Fruit fly (Drosophila melanogaster): ENCODE results near the gene Orct.

Orct gene

dm6 chr3R:24295556-24296465 lies 19.8 kb downstream of the Orct start (continued):
- TF ChIP-seq H15 (GFP tag; IDR thresholded peaks at IDR 0.05) (peak; percentile 68; the same call in 2 of the 3 replicates), ap (GFP tag; IDR thresholded peaks at IDR 0.05) (peak; percentile 65; the same call in 1 of the 2 replicates), CG2712 (tag; optimal IDR thresholded peaks at IDR 0.05) (peak; percentile 85), CG8944 (GFP tag; optimal IDR thresholded peaks at IDR 0.05) (peak; percentile 56), CG17568 (GFP tag; optimal IDR thresholded peaks at IDR 0.05) (peak; percentile 60), az2 (GFP tag; optimal IDR thresholded peaks at IDR 0.05) (peak; percentile 75), Ets97D (GFP tag; optimal IDR thresholded peaks at IDR 0.05) (no peak), ATbp (GFP tag; optimal IDR thresholded peaks at IDR 0.05) (peak; percentile 65), prd (optimal IDR thresholded peaks at IDR 0.05) (no peak), prd (GFP tag; IDR thresholded peaks at IDR 0.05) (peak; percentile 91), fu2 (GFP tag; optimal IDR thresholded peaks at IDR 0.05) (peak; percentile 54), CG6654 (GFP tag; optimal IDR thresholded peaks at IDR 0.05) (peak; percentile 28), Dad (GFP tag; optimal IDR thresholded peaks at IDR 0.05) (peak; percentile 35), sens (GFP tag) (peak; percentile 96), CG7372 (GFP tag; IDR thresholded peaks at IDR 0.05) (peak; percentile 77), Awh (GFP tag; IDR thresholded peaks at IDR 0.05) (peak; percentile 77), CG9797 (GFP tag; optimal IDR thresholded peaks at IDR 0.05) (no peak), Ssrp (tag; optimal IDR thresholded peaks at IDR 0.05) (peak; percentile 71), CG16863 (GFP tag; optimal IDR thresholded peaks at IDR 0.05) (peak; percentile 33), BtbVII (GFP tag; optimal IDR thresholded peaks at IDR 0.05) (peak; percentile 69), CG11560 (tag; IDR thresholded peaks at IDR 0.05) (0 out of 3 replicates have a peak, but pooled peaks have one; percentile 52), MTF-1 (GFP tag; optimal IDR thresholded peaks at IDR 0.05; ENCODE audit: borderline replicate concordance) (peak; percentile 72), schlank (tag; optimal IDR thresholded peaks at IDR 0.05) (peak; percentile 66), ind (GFP tag; optimal IDR thresholded peaks at IDR 0.05) (peak; percentile 63), NK7.1 (GFP tag; optimal IDR thresholded peaks at IDR 0.05) (peak; percentile 69), nerfin-2 (GFP tag; IDR thresholded peaks at IDR 0.05; ENCODE audit: partially characterized antibody) (no peak), CG2202 (tag; optimal IDR thresholded peaks at IDR 0.05) (peak; percentile 52), Xbp1 (GFP tag; optimal IDR thresholded peaks at IDR 0.05) (peak; percentile 80), odd (GFP tag; optimal IDR thresholded peaks at IDR 0.05) (peak; percentile 66), bab2 (GFP tag; optimal IDR thresholded peaks at IDR 0.05) (peak; percentile 59), Hr3 (GFP tag; optimal IDR thresholded peaks at IDR 0.05) (peak; percentile 73), wor (GFP tag; IDR thresholded peaks at IDR 0.05) (peak; percentile 44; the same call in 1 of the 2 replicates), CG14710 (tag; optimal IDR thresholded peaks at IDR 0.05) (peak; percentile 67), Nf-YA (GFP tag; IDR thresholded peaks at IDR 0.05) (peak; percentile 58), Rx (GFP tag; IDR thresholded peaks at IDR 0.05) (peak; percentile 67), CG14050 (GFP tag; IDR thresholded peaks at IDR 0.05) (peak; percentile 67), CG7928 (GFP tag; optimal IDR thresholded peaks at IDR 0.05) (no peak), CG17829 (tag; optimal IDR thresholded peaks at IDR 0.05) (peak; percentile 83), CG4854 (GFP tag; optimal IDR thresholded peaks at IDR 0.05) (peak; percentile 56), Kr (GFP tag; optimal IDR thresholded peaks at IDR 0.05) (no peak), Rfx (GFP tag; IDR thresholded peaks at IDR 0.05) (peak; percentile 90), E2f1 (GFP tag; IDR thresholded peaks at IDR 0.05) (peak; percentile 79), hkb (optimal IDR thresholded peaks at IDR 0.05) (no peak), hkb (GFP tag; IDR thresholded peaks at IDR 0.05) (peak; percentile 87), CG6765 (GFP tag; optimal IDR thresholded peaks at IDR 0.05) (no peak), trh (GFP tag; optimal IDR thresholded peaks at IDR 0.05) (peak; percentile 6), ato (GFP tag; IDR thresholded peaks at IDR 0.05; ENCODE audit: partially characterized antibody) (no peak), CG8089 (GFP tag; optimal IDR thresholded peaks at IDR 0.05) (peak; percentile 55), CG8924 (tag; optimal IDR thresholded peaks at IDR 0.05) (peak; percentile 80), cad (GFP tag; optimal IDR thresholded peaks at IDR 0.05) (no peak)
